Fruit fly (Drosophila melanogaster) whole organism, embryonic: Measurements from ENCODE around the gene CG17801.
A peak's percentile ranks its signal among the peaks of the same experiment; 100 is the strongest.

Experiments
- Bteb2 ChIP-seq: fragments of 200-800 bp; sonication (Bioruptor generic); optimal IDR thresholded peaks from 2 replicates; lab custom pipeline; 2016; ENCODE audit warnings: missing biosample characterization, missing genetic modification characterization
- CG10431 ChIP-seq: fragments of 200-800 bp; sonication (Bioruptor generic); optimal IDR thresholded peaks from 3 replicates; lab custom pipeline; 2018; ENCODE audit warnings: missing biosample characterization, mild to moderate bottlenecking, missing genetic modification characterization
- CG11696 ChIP-seq: fragments of 200-800 bp; sonication (Bioruptor generic); IDR thresholded peaks from 2 replicates; pipeline ENCODE4 v1.3.6; 2022; ENCODE audit warnings: missing biosample characterization, missing genetic modification characterization
- CG12299 ChIP-seq: fragments of 200-800 bp; sonication (Bioruptor generic); optimal IDR thresholded peaks from 2 replicates; lab custom pipeline; 2018; ENCODE audit warnings: missing biosample characterization, mild to moderate bottlenecking, missing genetic modification characterization
- CG13123 ChIP-seq: fragments of 200-800 bp; sonication (Bioruptor generic); optimal IDR thresholded peaks from 2 replicates; lab custom pipeline; 2016; ENCODE audit warnings: missing biosample characterization, missing genetic modification characterization
- CG13296 ChIP-seq: fragments of 200-800 bp; sonication (Bioruptor generic); optimal IDR thresholded peaks from 3 replicates; lab custom pipeline; 2018; ENCODE audit warnings: missing biosample characterization, mild to moderate bottlenecking, missing genetic modification characterization
- CG15073 ChIP-seq: fragments of 200-800 bp; sonication (Bioruptor generic); optimal IDR thresholded peaks from 2 replicates; lab custom pipeline; 2016; ENCODE audit warnings: missing biosample characterization, missing genetic modification characterization
- CG1602 ChIP-seq: fragments of 200-800 bp; sonication (Bioruptor generic); optimal IDR thresholded peaks from 3 replicates; lab custom pipeline; 2016; ENCODE audit warnings: missing biosample characterization, missing genetic modification characterization
- CG1603 ChIP-seq: fragments of 200-800 bp; sonication (Bioruptor generic); optimal IDR thresholded peaks from 2 replicates; lab custom pipeline; 2019; ENCODE audit warnings: missing biosample characterization, mild to moderate bottlenecking, missing genetic modification characterization, moderate library complexity
- CG16813 ChIP-seq: fragments of 200-800 bp; sonication (Bioruptor generic); IDR thresholded peaks from 3 replicates; pipeline ENCODE4 v1.3.6; 2022; ENCODE audit warnings: missing biosample characterization, missing genetic modification characterization; ENCODE audit not compliant: partially characterized antibody
- CG1792 ChIP-seq: fragments of 200-800 bp; sonication (Bioruptor generic); optimal IDR thresholded peaks from 2 replicates; lab custom pipeline; 2016; ENCODE audit warnings: missing biosample characterization, missing genetic modification characterization
- CG2875 ChIP-seq: fragments of 200-800 bp; sonication (Bioruptor generic); optimal IDR thresholded peaks from 2 replicates; lab custom pipeline; 2017; ENCODE audit warnings: missing biosample characterization, mild to moderate bottlenecking, missing genetic modification characterization, missing genetic modification reagents
- CG2889 ChIP-seq: fragments of 200-800 bp; sonication (Bioruptor generic); IDR thresholded peaks from 3 replicates; pipeline ENCODE4 v1.3.6; 2022; ENCODE audit warnings: missing biosample characterization, missing genetic modification characterization
- CG4617 ChIP-seq: fragments of 200-800 bp; sonication (Bioruptor generic); optimal IDR thresholded peaks from 3 replicates; lab custom pipeline; 2016; ENCODE audit warnings: missing biosample characterization, missing genetic modification characterization, borderline replicate concordance
- CG5245 ChIP-seq: fragments of 200-800 bp; sonication (Bioruptor generic); optimal IDR thresholded peaks from 3 replicates; lab custom pipeline; 2016; ENCODE audit warnings: missing biosample characterization, missing genetic modification characterization
- CG6813 ChIP-seq: fragments of 200-800 bp; sonication (Bioruptor generic); optimal IDR thresholded peaks from 2 replicates; lab custom pipeline; 2017; ENCODE audit warnings: missing biosample characterization, missing genetic modification characterization, mild to moderate bottlenecking, moderate library complexity, missing genetic modification reagents
- Dp ChIP-seq: fragments of 200-800 bp; sonication (Bioruptor generic); optimal IDR thresholded peaks from 2 replicates; lab custom pipeline; 2018; ENCODE audit warnings: missing biosample characterization, mild to moderate bottlenecking, missing genetic modification characterization, moderate library complexity
- Dref ChIP-seq: fragments of 200-800 bp; sonication (Bioruptor generic); IDR thresholded peaks from 2 replicates; pipeline ENCODE4 v1.3.6; 2022; ENCODE audit warnings: missing biosample characterization, missing genetic modification characterization
- Eip74EF ChIP-seq, 2 experiments: fragments of 200-800 bp in 1 of 2; fragments of >200 bp in 1 of 2; sonication (Bioruptor generic) in 1 of 2; optimal IDR thresholded peaks; 2 replicates each; lab custom pipeline; 2017 to 2019; ENCODE audit warnings: missing biosample characterization in 2 of 2, missing genetic modification characterization in 2 of 2, mild to moderate bottlenecking in 1 of 2, moderate library complexity in 1 of 2
- Elba2 ChIP-seq: fragments of 200-800 bp; sonication (Bioruptor generic); optimal IDR thresholded peaks from 3 replicates; lab custom pipeline; 2016; ENCODE audit warnings: missing biosample characterization, missing genetic modification characterization
- Ets65A ChIP-seq: fragments of 200-800 bp; sonication (Bioruptor generic); peaks from one replicate; lab custom pipeline; 2016; ENCODE audit warnings: missing biosample characterization, missing genetic modification characterization
- H2.0 ChIP-seq: fragments of 200-800 bp; sonication (Bioruptor generic); IDR thresholded peaks from 2 replicates; pipeline ENCODE4 v1.3.6; 2022; ENCODE audit warnings: missing biosample characterization, missing genetic modification characterization
- Hr39 ChIP-seq: fragments of >200 bp; optimal IDR thresholded peaks from 2 replicates; lab custom pipeline; 2017
- NC2α ChIP-seq: fragments of 200-800 bp; sonication (Bioruptor generic); optimal IDR thresholded peaks from 2 replicates; lab custom pipeline; 2016; ENCODE audit warnings: missing biosample characterization, missing genetic modification characterization
- NFAT ChIP-seq: fragments of 200-800 bp; sonication (Bioruptor generic); IDR thresholded peaks from 2 replicates; pipeline ENCODE4 v1.3.6; 2022; ENCODE audit warnings: missing biosample characterization, missing genetic modification characterization
- Neu2 ChIP-seq: fragments of 200-800 bp; sonication (Bioruptor generic); optimal IDR thresholded peaks from 3 replicates; lab custom pipeline; 2016; ENCODE audit warnings: missing biosample characterization, missing genetic modification characterization, borderline replicate concordance
- Opbp ChIP-seq: fragments of 200-800 bp; sonication (Bioruptor generic); IDR thresholded peaks from 3 replicates; pipeline ENCODE4 v1.3.6; 2022; ENCODE audit warnings: missing biosample characterization, missing genetic modification characterization; ENCODE audit not compliant: partially characterized antibody
- Stat92E ChIP-seq, 3 experiments: fragments of >200 bp in 2 of 3; fragments of 200-800 bp in 1 of 3; sonication (Bioruptor generic) in 1 of 3; optimal IDR thresholded peaks; 2 replicates each; lab custom pipeline; 2017 to 2019; ENCODE audit warnings: missing biosample characterization in 3 of 3, missing genetic modification characterization in 3 of 3, mild to moderate bottlenecking in 1 of 3, moderate library complexity in 1 of 3
- bsh ChIP-seq, 2 experiments: fragments of 200-800 bp; sonication (Bioruptor generic); optimal IDR thresholded peaks; 2 replicates each; lab custom pipeline; 2017 to 2018; ENCODE audit warnings: mild to moderate bottlenecking in 2 of 2, missing biosample characterization in 2 of 2, missing genetic modification characterization in 2 of 2, moderate library complexity in 1 of 2
- cad ChIP-seq: fragments of >200 bp; optimal IDR thresholded peaks from 2 replicates; lab custom pipeline; 2017; ENCODE audit warnings: missing biosample characterization, missing genetic modification characterization
- danr ChIP-seq: fragments of 200-800 bp; sonication (Bioruptor generic); IDR thresholded peaks from 2 replicates; pipeline ENCODE4 v1.3.6; 2022; ENCODE audit warnings: missing biosample characterization, missing genetic modification characterization
- dati ChIP-seq: fragments of 200-800 bp; sonication (Bioruptor generic); IDR thresholded peaks from 2 replicates; pipeline ENCODE4 v1.3.6; 2022; ENCODE audit warnings: missing biosample characterization, missing genetic modification characterization
- dimm ChIP-seq: fragments of 200-800 bp; sonication (Bioruptor generic); IDR thresholded peaks from 2 replicates; pipeline ENCODE4 v1.3.6; 2022; ENCODE audit warnings: missing biosample characterization, missing genetic modification characterization
- ems ChIP-seq: fragments of 200-800 bp; sonication (Bioruptor generic); optimal IDR thresholded peaks from 3 replicates; lab custom pipeline; 2016; ENCODE audit warnings: missing biosample characterization, missing genetic modification characterization
- esg ChIP-seq: fragments of 200-800 bp; sonication (Bioruptor generic); conservative IDR thresholded peaks from 2 replicates; pipeline ENCODE4 v1.3.6; 2022; ENCODE audit warnings: missing biosample characterization, missing genetic modification characterization
- eve ChIP-seq, 2 experiments: fragments of >200 bp; optimal IDR thresholded peaks; 2 replicates each; lab custom pipeline; 2017; ENCODE audit warnings: missing biosample characterization in 2 of 2, missing genetic modification characterization in 2 of 2
- fu2 ChIP-seq: fragments of 200-800 bp; sonication (Bioruptor generic); optimal IDR thresholded peaks from 2 replicates; lab custom pipeline; 2016; ENCODE audit warnings: missing biosample characterization, missing genetic modification characterization
- gem ChIP-seq: fragments of 200-800 bp; sonication (Bioruptor generic); optimal IDR thresholded peaks from 2 replicates; lab custom pipeline; 2019; ENCODE audit warnings: missing biosample characterization, mild to moderate bottlenecking, missing genetic modification characterization, moderate library complexity
- jumu ChIP-seq: fragments of 200-800 bp; sonication (Bioruptor generic); optimal IDR thresholded peaks from 3 replicates; lab custom pipeline; 2016; ENCODE audit warnings: missing biosample characterization, missing genetic modification characterization
- ken ChIP-seq: fragments of 200-800 bp; sonication (Bioruptor generic); IDR thresholded peaks from 3 replicates; pipeline ENCODE4 v1.3.6; 2022; ENCODE audit warnings: missing biosample characterization, missing genetic modification characterization
- knrl ChIP-seq: fragments of 200-800 bp; sonication (Bioruptor generic); IDR thresholded peaks from 3 replicates; pipeline ENCODE4 v1.3.6; 2022; ENCODE audit warnings: missing biosample characterization, missing genetic modification characterization; ENCODE audit not compliant: partially characterized antibody
- odd ChIP-seq: fragments of 200-800 bp; sonication (Bioruptor generic); optimal IDR thresholded peaks from 2 replicates; lab custom pipeline; 2017; ENCODE audit warnings: missing biosample characterization, mild to moderate bottlenecking, missing genetic modification characterization
- org-1 ChIP-seq: fragments of 200-800 bp; sonication (Bioruptor generic); optimal IDR thresholded peaks from 2 replicates; lab custom pipeline; 2017; ENCODE audit warnings: missing biosample characterization, missing genetic modification characterization
- pho ChIP-seq: fragments of 200-800 bp; sonication (Bioruptor generic); optimal IDR thresholded peaks from 2 replicates; lab custom pipeline; 2016; ENCODE audit warnings: missing biosample characterization, missing genetic modification characterization
- pita ChIP-seq: fragments of 200-800 bp; sonication (Bioruptor generic); optimal IDR thresholded peaks from 2 replicates; lab custom pipeline; 2017; ENCODE audit warnings: missing biosample characterization, mild to moderate bottlenecking, missing genetic modification characterization
- seq ChIP-seq: fragments of 200-800 bp; sonication (Bioruptor generic); IDR thresholded peaks from 2 replicates; pipeline ENCODE4 v1.3.6; 2022; ENCODE audit warnings: missing biosample characterization, missing genetic modification characterization
- tx ChIP-seq: fragments of 200-800 bp; sonication (Bioruptor generic); optimal IDR thresholded peaks from 2 replicates; lab custom pipeline; 2016; ENCODE audit warnings: missing biosample characterization, missing genetic modification characterization
- vfl ChIP-seq: fragments of 200-800 bp; sonication (Bioruptor generic); optimal IDR thresholded peaks from 2 replicates; lab custom pipeline; 2016; ENCODE audit warnings: missing biosample characterization, missing genetic modification characterization
- vvl ChIP-seq: fragments of 200-800 bp; sonication (Bioruptor generic); IDR thresholded peaks from 2 replicates; pipeline ENCODE4 v1.3.6; 2022; ENCODE audit warnings: missing biosample characterization, missing genetic modification characterization
- wdn ChIP-seq: fragments of 200-800 bp; sonication (Bioruptor generic); IDR thresholded peaks from 2 replicates; pipeline ENCODE4 v1.3.6; 2022; ENCODE audit warnings: missing biosample characterization, missing genetic modification characterization
- zfh2 ChIP-seq: fragments of 200-800 bp; sonication (Bioruptor generic); optimal IDR thresholded peaks from 2 replicates; lab custom pipeline; 2016; ENCODE audit warnings: missing biosample characterization, missing genetic modification characterization

CG17801 gene

DNA sequence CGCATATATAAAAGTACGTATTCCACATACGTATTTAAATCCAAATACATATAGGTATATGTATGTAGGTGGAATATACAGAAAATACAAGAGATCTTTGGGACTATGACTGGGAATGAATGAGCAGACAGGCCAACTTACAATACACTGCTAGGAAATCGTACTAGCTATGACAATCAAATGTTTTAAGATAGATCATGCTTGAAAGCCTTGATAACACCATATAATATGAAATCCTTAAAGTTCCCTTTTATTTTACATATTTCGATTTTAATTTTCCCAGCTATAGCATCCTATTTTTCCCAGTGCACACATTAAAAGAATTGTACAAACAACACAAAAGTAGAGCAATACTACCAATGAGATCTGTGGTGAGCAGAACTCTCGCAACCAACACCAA, 25.5 kb downstream of the CG17801 start (continued):
- TF ChIP-seq CG12299 (tag; lab: Kevin White, UChicago) (peak; percentile 81), seq (GFP tag; lab: Robert Waterston, UW) (peak; percentile 79), odd (peak; percentile 35), CG16813 (GFP tag; lab: Robert Waterston, UW) (no peak), CG1792 (GFP tag; lab: Kevin White, UChicago) (peak; percentile 35), CG10431 (GFP tag; lab: Kevin White, UChicago) (peak; percentile 8), CG11696 (GFP tag; lab: Robert Waterston, UW) (peak; percentile 45; the same call in 1 of the 2 replicates), Hr39 (lab: Kevin White, UChicago) (no peak), ken (peak; percentile 83), fu2 (GFP tag; lab: Kevin White, UChicago) (peak; percentile 48), H2.0 (GFP tag; lab: Robert Waterston, UW) (peak; percentile 69), Bteb2 (GFP tag; lab: Kevin White, UChicago) (peak; percentile 59), gem (tag; lab: Kevin White, UChicago) (peak; percentile 90), CG1603 (tag; lab: Kevin White, UChicago) (peak; percentile 78), wdn (GFP tag; lab: Robert Waterston, UW) (peak; percentile 78), dimm (GFP tag; lab: Robert Waterston, UW) (0 out of 2 replicates have a peak, but pooled peaks have one; percentile 23), CG13296 (GFP tag; lab: Kevin White, UChicago) (peak; percentile 80), tx (peak; percentile 33), pita (GFP tag; lab: Kevin White, UChicago) (no peak), Ets65A (GFP tag; lab: Kevin White, UChicago) (peak; percentile 95), CG4617 (GFP tag; lab: Kevin White, UChicago) (peak; percentile 4), Dp (GFP tag; lab: Kevin White, UChicago) (no peak), cad (no peak), NFAT (GFP tag; lab: Robert Waterston, UW) (peak; percentile 92), CG6813 (GFP tag; lab: Kevin White, UChicago) (peak; percentile 71), CG13123 (GFP tag; lab: Kevin White, UChicago) (no peak), CG5245 (GFP tag; lab: Kevin White, UChicago) (peak; percentile 25), esg (GFP tag; lab: Robert Waterston, UW) (peak; percentile 72), CG15073 (GFP tag; lab: Kevin White, UChicago) (no peak), bsh (GFP tag; optimal IDR thresholded peaks at IDR 0.05; lab: Kevin White, UChicago) (peak in 1 of 2 experiments; percentile 81), danr (peak; percentile 60; the same call in 1 of the 2 replicates), Elba2 (GFP tag; lab: Kevin White, UChicago) (no peak), ems (GFP tag; lab: Kevin White, UChicago) (peak; percentile 57), CG2889 (GFP tag; lab: Robert Waterston, UW) (peak; percentile 68), jumu (GFP tag; lab: Kevin White, UChicago) (peak; percentile 72), CG1602 (GFP tag; lab: Kevin White, UChicago) (peak; percentile 55), Stat92E (GFP tag; optimal IDR thresholded peaks at IDR 0.05; lab: Kevin White, UChicago) (no peak), vvl (GFP tag; lab: Robert Waterston, UW) (peak; percentile 94), Dref (GFP tag; lab: Robert Waterston, UW) (0 out of 2 replicates have a peak, but pooled peaks have one; percentile 16), eve (GFP tag; optimal IDR thresholded peaks at IDR 0.05; lab: Kevin White, UChicago) (no peak), Eip74EF (GFP tag; optimal IDR thresholded peaks at IDR 0.05; lab: Kevin White, UChicago) (peak in 1 of 2 experiments; percentile 82), zfh2 (GFP tag; lab: Kevin White, UChicago) (peak; percentile 73), CG2875 (GFP tag; lab: Kevin White, UChicago) (peak; percentile 65), dati (GFP tag; lab: Robert Waterston, UW) (peak; percentile 62; the same call in 1 of the 2 replicates), org-1 (GFP tag; lab: Kevin White, UChicago) (peak; percentile 69), knrl (GFP tag; lab: Robert Waterston, UW) (no peak), vfl (peak; percentile 43), Neu2 (GFP tag; lab: Kevin White, UChicago) (no peak), NC2α (GFP tag; lab: Kevin White, UChicago) (no peak), Opbp (no peak), pho (GFP tag; lab: Kevin White, UChicago) (peak; percentile 72)
